Worm (Caenorhabditis elegans) whole organism, L2 larva: Measurements from ENCODE around the gene ppk-2.

ENCODE experiments used
- F13H6.1 ChIP-seq: sonication (generic microtip); optimal IDR thresholded peaks from 2 replicates; lab custom pipeline; 2016; ENCODE audit warnings: missing genetic modification characterization, missing compliant biosample characterization
- ama-1 ChIP-seq: fragments of 150-350 bp; optimal IDR thresholded peaks from 2 replicates; lab custom pipeline; 2018; ENCODE audit warnings: inconsistent platforms
- elt-1 ChIP-seq: fragments of 150-350 bp; optimal IDR thresholded peaks from 2 replicates; lab custom pipeline; 2014; ENCODE audit warnings: missing biosample characterization, missing genetic modification characterization
- elt-3 ChIP-seq: sonication (generic microtip); optimal IDR thresholded peaks from 2 replicates; lab custom pipeline; 2017; ENCODE audit warnings: missing biosample characterization, missing genetic modification characterization
- fos-1 ChIP-seq: fragments of 150-350 bp; optimal IDR thresholded peaks from 2 replicates; lab custom pipeline; 2014; ENCODE audit warnings: missing biosample characterization, missing genetic modification characterization
- gmeb-1 ChIP-seq: fragments of 150-350 bp; optimal IDR thresholded peaks from 2 replicates; lab custom pipeline; 2014; ENCODE audit warnings: missing biosample characterization, missing genetic modification characterization
- lin-11 ChIP-seq: fragments of 150-350 bp; sonication (generic microtip); optimal IDR thresholded peaks from 2 replicates; lab custom pipeline; 2014; ENCODE audit warnings: missing biosample characterization, missing genetic modification characterization, inconsistent platforms, mixed read lengths
- lin-13 ChIP-seq: fragments of 150-350 bp; optimal IDR thresholded peaks from 2 replicates; lab custom pipeline; 2014; ENCODE audit warnings: missing biosample characterization, missing genetic modification reagents, missing genetic modification characterization
- lin-39 ChIP-seq: fragments of 150-350 bp; optimal IDR thresholded peaks from 2 replicates; lab custom pipeline; 2014; ENCODE audit warnings: missing biosample characterization, missing genetic modification reagents, missing genetic modification characterization
- lsy-2 ChIP-seq, 2 experiments: fragments of 150-350 bp in 1 of 2; sonication (generic microtip) in 1 of 2; optimal IDR thresholded peaks; 2 replicates each; lab custom pipeline; 2014 to 2017; ENCODE audit warnings: missing biosample characterization in 2 of 2, missing genetic modification characterization in 2 of 2
- nhr-129 ChIP-seq: fragments of 150-350 bp; optimal IDR thresholded peaks from 2 replicates; lab custom pipeline; 2014; ENCODE audit warnings: missing biosample characterization, missing genetic modification characterization
- nhr-21 ChIP-seq: fragments of 150-350 bp; optimal IDR thresholded peaks from 2 replicates; lab custom pipeline; 2014; ENCODE audit warnings: missing biosample characterization, missing genetic modification characterization
- unc-62 ChIP-seq: fragments of 150-350 bp; optimal IDR thresholded peaks from 2 replicates; lab custom pipeline; 2014; ENCODE audit warnings: missing biosample characterization, missing genetic modification reagents, missing genetic modification characterization

ce11 chrIII:2089453-2089852 lies 12.6 kb upstream of the ppk-2 start:
- peak; percentile 15 for TF ChIP-seq nhr-129 (tag; lab: Kevin White, UChicago)
- TF ChIP-seq F13H6.1, result peak; percentile 17
- no peak for TF ChIP-seq nhr-21
- TF ChIP-seq lin-13, result peak; percentile 20
- no peak for TF ChIP-seq elt-3 (tag; lab: Kevin White, UChicago)
- peak in 1 of 2 experiments; percentile 43 for TF ChIP-seq lsy-2 (tag; optimal IDR thresholded peaks at IDR 0.05; lab: Kevin White, UChicago)
- TF ChIP-seq lin-39 (tag; lab: Kevin White, UChicago), result no peak
- no peak for TF ChIP-seq unc-62 (GFP tag; lab: Kevin White, UChicago)
- TF ChIP-seq fos-1 (tag; lab: Kevin White, UChicago), result peak; percentile 9
- TF ChIP-seq ama-1, result no peak
- no peak for TF ChIP-seq elt-1 (tag; lab: Kevin White, UChicago)
- TF ChIP-seq lin-11, result no peak
- peak; percentile 11 for TF ChIP-seq gmeb-1 (tag; lab: Kevin White, UChicago)
